Worm (Caenorhabditis elegans): ENCODE data around the gene nhr-257.

DNA sequence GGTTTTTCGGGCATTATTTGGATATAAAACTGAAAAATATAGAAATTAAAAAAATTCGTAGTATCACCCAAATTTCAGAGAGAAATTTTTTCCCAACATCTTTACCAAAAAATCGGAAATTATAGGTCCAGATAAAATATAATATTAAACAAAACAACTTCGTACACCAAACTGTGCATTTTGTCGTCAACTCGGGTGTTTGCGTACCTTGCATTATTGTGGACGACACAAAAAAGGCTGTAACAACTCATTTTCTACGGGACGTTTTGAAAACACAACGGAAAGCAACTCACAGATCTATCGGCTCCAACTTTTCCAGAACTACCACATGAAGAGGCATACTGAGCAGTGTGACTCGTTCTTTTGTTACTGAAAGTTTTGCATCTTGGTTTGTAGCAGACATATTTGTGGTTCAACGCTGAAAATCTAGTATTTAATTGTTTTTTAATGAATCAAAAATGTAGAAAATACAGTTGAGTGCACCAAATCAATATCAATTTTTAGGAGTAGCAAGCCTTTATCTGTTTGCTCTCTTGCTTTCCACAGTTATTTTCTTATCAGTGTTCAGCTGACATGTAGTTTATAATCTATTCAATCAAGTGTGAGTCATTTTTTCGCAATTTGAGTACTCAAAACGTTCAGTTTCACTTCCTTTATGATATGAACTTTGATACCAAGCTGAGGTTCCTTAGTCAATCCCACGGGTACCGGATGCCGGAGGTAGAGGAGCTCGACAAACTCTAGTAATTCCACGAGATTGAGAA lies 37.1 kb upstream of the nhr-257 start:
- TF ChIP-seq snpc-4 (tag; optimal IDR thresholded peaks at IDR 0.05): no peak
- TF ChIP-seq fkh-10 (GFP tag; optimal IDR thresholded peaks at IDR 0.05): no peak
- TF ChIP-seq nhr-11 (tag; optimal IDR thresholded peaks at IDR 0.05): no peak
- no peak for TF ChIP-seq fos-1 (tag; optimal IDR thresholded peaks at IDR 0.05)
- TF ChIP-seq hpl-2 (GFP tag; optimal IDR thresholded peaks at IDR 0.05): no peak
- TF ChIP-seq dpl-1 (GFP tag; optimal IDR thresholded peaks at IDR 0.05): peak in 2 of 3 experiments; percentile 21 to 53
- peak; percentile 83 for TF ChIP-seq elt-2 (tag; optimal IDR thresholded peaks at IDR 0.05)
- no peak for TF ChIP-seq ces-1 (GFP tag; optimal IDR thresholded peaks at IDR 0.05)
- no peak for TF ChIP-seq nhr-28 (tag; optimal IDR thresholded peaks at IDR 0.05)
- TF ChIP-seq snu-23 (GFP tag; optimal IDR thresholded peaks at IDR 0.05): peak; percentile 11
- no peak for TF ChIP-seq nhr-77 (tag; optimal IDR thresholded peaks at IDR 0.05)
- TF ChIP-seq nhr-12 (tag; optimal IDR thresholded peaks at IDR 0.05): no peak

All from whole organism, L1 larva.